Worm (Caenorhabditis elegans): ENCODE results near the gene F54E2.5.

ce11 chrV:2845771-2846170, 29.9 kb upstream of the F54E2.5 start, which contains the start of gene srj-44:
- TF ChIP-seq ceh-27 (GFP tag; optimal IDR thresholded peaks at IDR 0.05): no peak
- no peak for TF ChIP-seq zim-3 (tag; optimal IDR thresholded peaks at IDR 0.05)
- TF ChIP-seq ama-1 (optimal IDR thresholded peaks at IDR 0.05): no peak
- no peak for TF ChIP-seq ama-1 (GFP tag; optimal IDR thresholded peaks at IDR 0.05)
- TF ChIP-seq Y95B8A.8 (GFP tag; IDR thresholded peaks at IDR 0.05): no peak
- TF ChIP-seq lin-35 (GFP tag; optimal IDR thresholded peaks at IDR 0.05): no peak
- no peak for TF ChIP-seq unc-62 (GFP tag; optimal IDR thresholded peaks at IDR 0.05)
- no peak for TF ChIP-seq mel-28 (tag; optimal IDR thresholded peaks at IDR 0.05; ENCODE audit: borderline replicate concordance)
- no peak for TF ChIP-seq rpc-1 (optimal IDR thresholded peaks at IDR 0.05)
- TF ChIP-seq rpc-1 (tag; optimal IDR thresholded peaks at IDR 0.05): no peak

Measured in whole organism, young adult.